Worm (Caenorhabditis elegans): ENCODE measurements around the gene inos-1.

DNA sequence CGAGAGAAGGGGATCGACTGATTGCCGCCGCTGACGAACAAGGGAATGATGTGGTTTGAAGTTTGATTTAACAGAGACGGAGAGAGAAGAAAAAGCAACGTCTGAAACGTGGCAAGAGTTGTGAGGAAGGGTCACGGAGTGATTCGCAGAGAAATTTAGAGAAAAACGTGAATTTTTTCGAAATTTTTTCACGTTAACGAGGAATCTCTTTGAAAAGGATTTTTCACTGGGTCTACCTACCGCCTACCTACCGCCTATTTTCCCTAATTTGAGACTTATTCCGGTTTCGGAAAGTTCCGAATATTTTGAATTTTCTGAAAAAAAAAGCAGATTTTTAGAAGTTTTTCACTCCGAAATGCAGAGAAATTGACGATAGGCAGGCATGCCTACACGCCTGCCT, 9.4 kb upstream of the inos-1 start, which contains the start of gene fcmt-1:
- TF ChIP-seq unc-62 (GFP tag; optimal IDR thresholded peaks at IDR 0.05 in 1 of 2) (no peak), unc-62 (tag; optimal IDR thresholded peaks at IDR 0.05) (no peak), sdz-12 (GFP tag; optimal IDR thresholded peaks at IDR 0.05) (no peak), ztf-11 (tag; optimal IDR thresholded peaks at IDR 0.05) (no peak)

Data from whole organism, L4 larva.